Fruit fly (Drosophila melanogaster): ENCODE data around the gene CG34375.

CG34375 gene

dm6 chr3R:23053936-23054335, 43.6 kb upstream of the CG34375 start, which contains the start of gene p53 (continued):
- peak; percentile 71 for TF ChIP-seq Dll (GFP tag; IDR thresholded peaks at IDR 0.05; ENCODE audit: partially characterized antibody)
- TF ChIP-seq Bgb (GFP tag; IDR thresholded peaks at IDR 0.05; ENCODE audit: partially characterized antibody): peak; percentile 76
- TF ChIP-seq caup (GFP tag; optimal IDR thresholded peaks at IDR 0.05; ENCODE audit: severe bottlenecking): peak; percentile 91
- TF ChIP-seq Med (GFP tag): peak; percentile 98
- TF ChIP-seq lbe (GFP tag; optimal IDR thresholded peaks at IDR 0.05): peak; percentile 29
- TF ChIP-seq Pdp1 (GFP tag; optimal IDR thresholded peaks at IDR 0.05): peak; percentile 57 to 59
- peak; percentile 57; the same call in 1 of the 2 replicates for TF ChIP-seq tna (GFP tag; IDR thresholded peaks at IDR 0.05; ENCODE audit: partially characterized antibody)
- peak; percentile 81 for TF ChIP-seq wek (GFP tag; optimal IDR thresholded peaks at IDR 0.05)
- peak; percentile 64 for TF ChIP-seq luna (GFP tag; optimal IDR thresholded peaks at IDR 0.05)
- peak; percentile 74; the same call in 2 of the 3 replicates for TF ChIP-seq dysf (GFP tag; IDR thresholded peaks at IDR 0.05)
- peak; percentile 89 for TF ChIP-seq Rfx (GFP tag; IDR thresholded peaks at IDR 0.05)
- TF ChIP-seq nom (GFP tag; optimal IDR thresholded peaks at IDR 0.05): no peak
- no peak for TF ChIP-seq CG15479 (GFP tag; optimal IDR thresholded peaks at IDR 0.05)
- TF ChIP-seq CG7963 (GFP tag; IDR thresholded peaks at IDR 0.05; ENCODE audit: partially characterized antibody): peak; percentile 44; the same call in 1 of the 3 replicates
- peak; percentile 78 for TF ChIP-seq CG12744 (GFP tag; optimal IDR thresholded peaks at IDR 0.05)
- TF ChIP-seq ato (GFP tag; IDR thresholded peaks at IDR 0.05; ENCODE audit: partially characterized antibody): peak; percentile 70
- TF ChIP-seq gce (GFP tag; IDR thresholded peaks at IDR 0.05): 0 out of 3 replicates have a peak, but pooled peaks have one; percentile 41
- TF ChIP-seq Poxn (GFP tag; IDR thresholded peaks at IDR 0.05): no peak
- TF ChIP-seq Stat92E (GFP tag; optimal IDR thresholded peaks at IDR 0.05): no peak
- TF ChIP-seq H15 (GFP tag; IDR thresholded peaks at IDR 0.05): peak; percentile 64; the same call in 2 of the 3 replicates
- TF ChIP-seq wdn (GFP tag; IDR thresholded peaks at IDR 0.05): peak; percentile 49; the same call in 1 of the 2 replicates
- TF ChIP-seq cwo (GFP tag; optimal IDR thresholded peaks at IDR 0.05): no peak
- TF ChIP-seq shn (GFP tag; optimal IDR thresholded peaks at IDR 0.05): peak; percentile 58
- peak; percentile 16 for TF ChIP-seq sima (GFP tag; optimal IDR thresholded peaks at IDR 0.05)
- TF ChIP-seq CG6689 (GFP tag; IDR thresholded peaks at IDR 0.05): 0 out of 2 replicates have a peak, but pooled peaks have one; percentile 41
- peak; percentile 73 for TF ChIP-seq mirr (GFP tag; optimal IDR thresholded peaks at IDR 0.05)
- peak; percentile 71 for TF ChIP-seq gcm2 (GFP tag; optimal IDR thresholded peaks at IDR 0.05)
- peak; percentile 59 for TF ChIP-seq pho (GFP tag; optimal IDR thresholded peaks at IDR 0.05)
- peak; percentile 54 for TF ChIP-seq CTCF (GFP tag; optimal IDR thresholded peaks at IDR 0.05)
- TF ChIP-seq CG1792 (GFP tag; optimal IDR thresholded peaks at IDR 0.05): peak; percentile 68
- TF ChIP-seq Fer2 (tag; optimal IDR thresholded peaks at IDR 0.05): peak; percentile 57
- TF ChIP-seq CG9609 (GFP tag; optimal IDR thresholded peaks at IDR 0.05): peak; percentile 66
- peak; percentile 56 for TF ChIP-seq CG17912 (GFP tag; optimal IDR thresholded peaks at IDR 0.05)
- TF ChIP-seq gro (GFP tag; optimal IDR thresholded peaks at IDR 0.05): peak; percentile 81
- peak; percentile 40 for TF ChIP-seq CG4820 (GFP tag; optimal IDR thresholded peaks at IDR 0.05)
- no peak for TF ChIP-seq CG1832 (GFP tag; optimal IDR thresholded peaks at IDR 0.05)
- peak; percentile 79 for TF ChIP-seq PHDP (tag; optimal IDR thresholded peaks at IDR 0.05)
- peak; percentile 52 for TF ChIP-seq CG6654 (GFP tag; optimal IDR thresholded peaks at IDR 0.05)
- no peak for TF ChIP-seq Hr78 (GFP tag; optimal IDR thresholded peaks at IDR 0.05)
- TF ChIP-seq da (GFP tag; optimal IDR thresholded peaks at IDR 0.05): peak; percentile 28
- peak; percentile 6 for TF ChIP-seq CG15696 (tag; optimal IDR thresholded peaks at IDR 0.05)
- TF ChIP-seq CG12071 (GFP tag; optimal IDR thresholded peaks at IDR 0.05): peak; percentile 82
- peak; percentile 49 for TF ChIP-seq CG10979 (tag; optimal IDR thresholded peaks at IDR 0.05)
- peak; percentile 68 for TF ChIP-seq Rx (GFP tag; IDR thresholded peaks at IDR 0.05)
- TF ChIP-seq maf-S (GFP tag; optimal IDR thresholded peaks at IDR 0.05): peak; percentile 68
- TF ChIP-seq CG8944 (GFP tag; optimal IDR thresholded peaks at IDR 0.05): peak; percentile 20
- TF ChIP-seq bsh (GFP tag; optimal IDR thresholded peaks at IDR 0.05): peak in 1 of 2 experiments; percentile 64
- TF ChIP-seq Six4 (GFP tag; optimal IDR thresholded peaks at IDR 0.05): peak; percentile 2
- TF ChIP-seq CG10274 (GFP tag; optimal IDR thresholded peaks at IDR 0.05): peak; percentile 70
